Fruit fly (Drosophila melanogaster) ovary, adult (tissue): ENCODE results near the gene Jhbp3.
A peak's percentile ranks its signal among the peaks of the same experiment; 100 is the strongest.

Experiments used
- CG17801 ChIP-seq: fragments of 200-800 bp; optimal IDR thresholded peaks from 2 replicates; lab custom pipeline; 2019; ENCODE audit warnings: missing biosample characterization, mild to moderate bottlenecking, missing genetic modification characterization, moderate library complexity; ENCODE audit not compliant: partially characterized antibody

Gene Jhbp3

DNA sequence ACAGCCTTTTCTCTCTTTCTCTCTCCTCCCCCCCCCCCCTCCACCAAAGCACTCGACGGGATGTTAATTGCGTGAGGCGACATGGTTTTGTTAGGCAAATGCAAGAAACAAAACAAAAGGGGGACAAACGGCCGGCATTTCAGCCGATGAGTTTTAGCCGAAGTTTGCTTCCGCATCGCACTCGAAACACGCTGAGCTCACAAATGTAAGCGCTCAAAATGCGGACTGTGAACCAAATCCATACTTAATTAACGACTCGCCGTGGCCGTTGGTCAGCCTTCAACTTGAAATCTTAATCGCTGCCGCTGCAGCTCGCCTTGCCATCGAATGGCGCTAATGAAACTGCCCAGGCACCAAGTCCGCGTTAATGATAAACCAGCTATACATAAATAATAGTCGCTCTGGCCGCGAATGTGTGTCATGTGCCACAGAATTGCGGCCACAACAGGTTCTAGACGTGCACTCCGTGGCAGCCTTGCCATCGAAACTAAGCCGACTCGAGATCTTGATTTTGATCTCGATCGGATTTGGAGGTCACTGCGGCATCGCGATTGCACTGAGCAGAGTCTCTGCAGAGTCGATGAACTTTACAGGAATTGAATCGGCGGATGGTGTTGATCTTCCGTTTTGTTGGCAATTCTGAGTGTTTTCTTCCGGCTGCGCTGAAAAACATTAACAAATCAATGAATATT is 11.3 kb upstream of the Jhbp3 start:
- no peak for TF ChIP-seq CG17801

DNA sequence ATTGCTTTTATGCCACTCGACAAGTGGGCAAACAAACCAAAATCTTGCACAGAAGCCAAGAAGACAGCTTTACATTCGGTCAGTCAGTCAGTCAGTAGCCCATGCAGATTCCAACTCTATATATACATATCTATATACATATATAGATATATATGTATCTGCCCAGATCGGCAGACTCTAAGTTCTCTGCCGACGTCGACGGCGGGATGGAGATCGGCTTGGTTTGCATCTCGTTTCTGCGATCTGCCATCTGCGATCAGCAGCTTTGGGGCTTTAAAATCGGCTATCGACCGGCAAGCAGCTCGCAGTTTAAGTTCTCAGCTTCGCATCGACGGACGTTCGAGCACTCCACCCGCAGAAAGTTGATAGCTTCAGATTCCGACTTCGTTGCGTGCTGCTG is 10.1 kb upstream of the Jhbp3 start, which contains the start of gene Jhbp1:
TSS of gene Jhbp1 (plus strand) at position 301 of the 400 bp plus-strand sequence.
- TF ChIP-seq CG17801, result no peak

DNA sequence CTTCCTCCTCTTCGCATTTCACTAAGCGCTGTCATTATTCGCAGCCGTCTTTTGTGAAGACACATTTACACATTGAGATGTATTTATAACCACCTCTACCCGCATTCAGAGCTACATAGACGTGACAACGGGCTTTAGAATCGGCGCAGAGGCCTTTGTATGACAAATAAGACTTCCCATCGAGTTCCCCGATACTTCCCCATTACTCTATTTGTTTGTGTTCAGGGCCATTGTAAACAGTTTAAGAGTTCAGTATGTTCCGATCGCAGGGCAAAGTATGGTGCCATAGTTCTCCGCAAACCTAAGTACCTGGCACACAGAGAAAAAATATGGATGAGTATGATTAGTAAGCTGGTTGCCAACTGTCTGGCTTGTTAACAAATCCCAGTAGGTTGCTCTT is 8.9 kb upstream of the Jhbp3 start:
- no peak for TF ChIP-seq CG17801

DNA sequence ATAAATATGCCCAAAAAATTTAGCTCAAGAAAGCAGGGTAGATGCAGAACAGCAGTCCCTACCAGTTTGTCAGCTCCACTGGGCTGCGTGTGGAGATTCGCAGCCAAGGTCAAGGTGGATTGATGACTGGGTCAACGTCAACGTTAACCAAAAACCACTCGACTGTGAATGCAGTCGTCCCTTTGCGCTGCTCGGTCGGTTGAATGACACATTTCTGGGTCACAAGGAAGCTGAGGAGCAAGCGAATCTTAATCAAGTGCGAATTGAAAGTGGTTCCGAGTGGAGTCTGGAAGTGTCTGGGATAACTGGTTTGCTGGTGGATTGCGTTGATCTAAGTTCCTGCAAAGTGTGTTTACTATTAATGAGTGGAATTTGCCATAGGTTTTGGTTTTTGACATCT is 8.3 kb upstream of the Jhbp3 start:
- TF ChIP-seq CG17801, result no peak

DNA sequence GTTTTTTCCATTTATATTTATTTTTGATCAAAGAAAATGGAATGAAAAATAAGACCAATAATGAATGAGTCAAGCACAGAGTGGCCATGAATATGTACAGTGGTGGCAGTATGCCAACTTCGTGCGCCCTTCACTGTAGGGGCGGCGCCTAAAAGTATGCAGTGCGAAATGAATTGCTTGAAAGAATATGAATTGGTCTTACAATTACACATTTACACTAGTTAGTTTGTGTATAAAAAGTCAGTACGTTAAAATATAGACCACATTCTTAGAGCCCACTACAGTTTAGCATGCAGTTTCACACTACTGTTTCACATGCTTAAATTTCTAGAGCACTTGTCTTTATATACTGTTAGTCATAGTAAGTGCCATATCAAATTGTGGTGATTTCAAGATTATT is 7.6 kb upstream of the Jhbp3 start:
- TF ChIP-seq CG17801, result no peak

DNA sequence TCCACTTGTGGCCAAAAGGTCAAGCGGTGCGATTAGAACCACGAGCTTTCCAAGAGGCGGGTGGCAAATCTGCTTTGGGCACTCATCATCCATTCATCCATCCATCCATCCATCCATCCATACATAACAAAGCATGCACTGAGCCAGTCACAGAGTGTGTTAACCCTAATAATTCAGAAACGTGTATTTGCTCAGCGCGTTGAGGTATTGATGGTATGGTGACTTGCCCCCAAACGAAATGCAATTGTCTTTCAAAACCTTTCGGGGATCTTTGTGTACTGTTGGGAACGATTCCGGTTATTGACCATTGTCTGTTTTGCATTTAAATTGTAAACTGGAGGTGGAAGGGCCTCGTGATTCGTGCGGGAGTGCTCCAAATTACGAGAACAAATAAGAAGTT is 6.9 kb upstream of the Jhbp3 start:
- no peak for TF ChIP-seq CG17801

DNA sequence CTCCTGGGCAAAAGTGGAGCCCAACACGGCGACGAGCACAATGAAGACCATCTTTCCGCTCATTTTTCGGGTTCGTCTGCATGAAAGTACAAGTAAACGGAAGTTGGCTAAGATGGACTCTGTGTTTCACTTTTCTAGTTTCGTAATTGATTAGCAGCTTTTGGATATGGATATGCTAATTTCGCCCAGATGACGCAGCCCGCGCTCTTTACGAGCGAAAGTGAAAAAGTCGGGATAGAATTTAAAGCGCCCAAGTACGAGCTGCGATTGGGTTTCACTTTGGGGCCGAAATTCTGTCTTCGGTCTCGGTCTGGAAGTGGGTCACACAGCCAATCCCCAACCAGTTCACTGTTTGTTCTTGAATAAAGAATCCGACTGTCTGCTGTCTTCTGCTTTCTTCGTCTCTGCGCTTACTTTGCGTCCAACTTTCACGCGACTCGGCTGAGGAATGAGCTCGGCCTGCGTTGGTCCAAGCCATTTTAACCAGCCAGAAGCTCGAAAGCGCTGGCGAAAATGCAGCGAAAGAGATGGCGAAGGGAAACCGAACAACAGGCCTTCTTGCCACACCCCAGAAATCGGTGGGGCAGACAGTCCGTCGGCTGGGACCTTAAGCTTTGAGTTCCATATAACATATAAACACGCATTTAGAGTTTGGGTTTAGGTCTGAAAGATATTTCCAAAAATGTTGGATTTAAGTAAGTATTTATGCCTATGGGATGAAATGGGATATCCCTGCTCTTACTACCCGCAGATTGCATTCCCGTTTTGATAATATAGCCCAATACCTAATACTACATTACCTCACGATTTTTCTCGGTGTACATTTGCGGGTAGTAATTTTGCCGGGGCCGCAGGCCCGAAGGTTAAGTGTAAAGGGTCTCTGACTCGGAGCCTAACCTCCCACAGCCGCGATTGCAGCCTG is 6.1 kb upstream of the Jhbp3 start, which contains the start of gene Jhbp2:
TSS of gene Jhbp2 (minus strand) at position 454 of the 922 bp plus-strand sequence.
- TF ChIP-seq CG17801, result no peak

DNA sequence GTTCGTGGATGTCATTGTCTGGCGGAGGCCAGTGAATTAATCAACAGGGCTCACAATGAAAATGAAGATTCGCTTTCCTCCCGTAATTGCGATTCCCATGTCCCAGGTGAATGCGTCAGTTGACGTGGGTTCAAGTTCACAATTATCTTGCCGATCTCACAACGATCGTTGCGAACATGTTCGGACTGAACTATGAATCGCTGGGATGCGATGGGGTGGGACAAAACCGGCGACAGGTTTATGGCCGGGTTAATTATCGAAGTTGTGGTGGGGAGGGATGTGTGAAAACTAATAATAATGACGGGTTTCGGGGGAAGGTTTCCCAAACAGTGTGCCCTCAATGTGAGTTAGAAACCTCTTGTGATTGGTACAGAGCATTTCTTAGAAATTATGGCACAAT is 5.1 kb upstream of the Jhbp3 start:
- no peak for TF ChIP-seq CG17801

DNA sequence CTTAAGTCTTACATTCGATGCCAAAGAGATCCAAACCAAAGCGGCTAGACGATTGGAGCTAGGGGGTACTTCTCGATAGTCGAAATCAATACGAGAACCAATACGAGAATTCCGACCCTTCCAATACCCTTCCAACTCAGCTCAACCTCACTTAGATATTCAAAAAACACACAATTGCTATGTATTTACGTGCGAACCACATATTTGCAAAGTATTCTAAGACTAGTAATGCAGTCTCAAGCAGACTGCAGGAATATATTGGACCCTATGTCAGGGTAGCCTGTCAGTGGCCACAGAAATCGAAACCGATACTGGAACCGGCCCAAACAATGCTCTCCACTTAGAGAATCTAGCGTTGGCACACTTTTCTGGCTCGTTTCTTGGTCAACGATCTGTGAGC is 2.8 kb upstream of the Jhbp3 start:
- TF ChIP-seq CG17801, result no peak

DNA sequence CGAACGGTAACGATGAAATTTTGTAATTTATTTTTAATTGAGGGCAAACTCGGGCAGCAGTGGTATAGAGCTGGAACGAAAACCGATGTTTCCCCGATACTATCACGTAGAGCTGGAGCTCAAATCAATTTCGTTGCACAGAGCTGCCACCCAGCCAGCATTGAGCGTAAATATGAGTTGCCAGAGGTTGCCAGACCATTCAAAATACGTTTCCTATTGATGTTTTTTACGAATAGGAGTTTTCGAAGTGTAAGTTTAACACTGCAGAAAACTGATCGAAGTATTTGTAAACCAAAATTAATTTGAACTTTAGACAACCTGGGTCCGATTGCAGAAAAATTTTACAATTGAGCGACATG is 2.5 kb downstream of the Jhbp3 start, which contains the start of gene Ubc6:
TSS of gene Ubc6 (minus strand) at position 112 of the 359 bp plus-strand sequence.
- TF ChIP-seq CG17801, result no peak

DNA sequence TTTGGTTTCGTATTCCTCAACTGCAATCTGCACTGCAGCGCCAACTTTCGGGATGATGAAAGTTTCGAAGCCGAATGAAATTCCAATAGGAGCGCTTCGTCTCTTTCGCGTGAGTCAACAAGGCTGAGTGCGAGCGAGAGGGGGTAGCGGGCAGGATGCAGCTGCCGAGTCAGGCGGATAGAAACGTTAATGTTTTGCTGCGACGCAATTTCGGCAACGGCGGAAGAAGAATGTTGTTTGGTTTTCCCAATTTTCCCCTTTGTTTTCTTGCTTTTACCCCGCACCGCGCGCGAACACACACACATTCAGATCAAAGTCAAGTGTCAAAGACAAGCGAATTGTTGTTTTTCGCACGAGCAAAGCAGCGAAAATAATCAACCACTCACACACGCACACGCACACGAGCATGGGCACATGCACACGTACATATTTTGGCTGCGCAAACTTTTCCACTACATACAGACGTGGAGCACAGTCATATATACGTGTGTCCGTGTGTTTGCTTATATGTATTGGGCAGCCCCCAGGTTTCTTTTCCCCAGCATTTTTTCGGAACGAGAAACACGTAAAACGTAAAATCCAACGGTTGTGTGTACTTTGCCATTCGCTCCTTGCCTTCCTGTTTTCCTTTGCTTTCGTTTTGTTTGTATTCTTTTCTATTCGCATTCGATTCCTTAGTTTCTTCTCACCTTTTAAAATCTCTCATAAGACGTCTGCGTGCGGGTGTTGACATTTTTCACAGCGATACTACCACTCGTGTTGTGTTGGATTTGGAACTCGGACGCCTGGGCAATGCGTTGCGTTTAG is 3.1 kb downstream of the Jhbp3 start:
- peak; percentile 27 for TF ChIP-seq CG17801

DNA sequence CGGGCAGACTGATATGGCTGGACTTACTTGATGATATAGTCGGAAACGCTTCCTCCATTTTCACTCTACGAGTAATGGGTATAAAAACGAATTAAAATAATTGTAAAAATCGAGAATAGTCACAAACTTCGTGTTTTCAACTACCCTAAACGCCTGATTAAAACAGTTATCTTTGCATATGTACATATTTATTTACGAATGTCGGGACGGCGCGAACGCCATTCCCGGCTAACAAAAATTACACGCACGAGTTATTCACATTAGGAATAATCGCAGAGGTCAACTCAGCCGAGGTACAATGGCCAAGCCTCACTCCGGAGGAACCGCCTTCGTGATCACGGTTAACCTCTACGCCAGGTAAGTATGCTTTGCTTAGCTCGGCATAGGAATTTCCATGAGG is 7.3 kb downstream of the Jhbp3 start:
- no peak for TF ChIP-seq CG17801

DNA sequence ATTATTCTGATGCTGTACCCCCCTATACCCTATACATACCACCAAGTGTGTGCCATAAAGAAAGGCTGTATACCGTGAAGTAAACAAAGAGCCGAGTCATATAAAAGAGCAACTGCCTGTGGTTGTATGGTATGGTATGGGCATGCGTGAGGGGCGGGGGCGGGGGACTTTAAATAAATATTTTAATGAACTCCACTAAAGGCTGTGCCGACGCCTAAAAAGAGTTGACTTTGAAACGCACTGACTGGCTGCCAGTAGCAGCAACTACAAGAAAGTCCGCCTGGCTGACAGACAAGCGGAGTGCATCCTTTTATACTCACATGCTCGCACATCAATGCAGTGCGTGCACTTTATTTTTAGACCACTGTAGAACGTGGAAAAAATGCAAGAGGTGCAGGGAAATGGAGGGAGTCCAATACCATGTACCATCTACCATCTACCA is 40.6 kb downstream of the Jhbp3 start:
- TF ChIP-seq CG17801, result no peak

DNA sequence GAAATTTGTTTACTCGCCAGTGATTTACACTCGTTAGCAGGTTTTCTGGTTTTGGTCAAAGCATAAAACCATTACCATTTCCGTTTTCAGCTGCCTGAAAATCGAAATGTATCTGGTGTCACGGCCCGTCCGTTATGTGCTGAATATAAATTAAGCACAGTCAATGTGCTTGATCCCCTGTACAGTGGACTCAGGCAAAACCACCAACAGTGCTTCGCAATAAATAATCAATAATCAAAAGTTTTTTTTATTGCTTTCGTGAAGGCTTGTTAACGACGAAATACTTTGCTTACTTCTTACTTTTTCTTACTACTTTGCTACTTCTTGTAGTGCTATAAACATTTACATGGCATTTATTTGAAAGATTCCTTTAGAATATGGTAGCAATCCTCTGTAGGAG is 41.9 kb downstream of the Jhbp3 start:
- no peak for TF ChIP-seq CG17801

DNA sequence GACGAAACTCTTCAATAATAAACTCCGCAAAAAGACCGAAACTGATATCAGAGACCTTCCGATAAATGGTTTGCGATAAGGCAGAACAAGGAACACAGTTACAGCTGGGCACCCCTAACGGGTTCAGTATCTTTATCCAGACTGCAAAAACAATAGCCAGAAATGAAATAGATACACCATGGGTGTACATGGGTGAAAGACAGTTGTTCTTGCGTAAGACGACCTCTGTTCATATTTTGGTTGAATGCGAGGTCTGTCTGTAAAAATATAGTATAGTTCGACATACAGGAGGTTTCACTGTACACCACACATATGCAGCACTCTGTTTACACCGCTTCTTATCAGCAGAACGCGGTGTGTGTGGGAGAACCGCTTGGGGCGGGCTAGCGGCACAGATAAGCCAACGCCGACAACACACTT is 42.9 kb downstream of the Jhbp3 start:
- TF ChIP-seq CG17801, result peak; percentile 30

DNA sequence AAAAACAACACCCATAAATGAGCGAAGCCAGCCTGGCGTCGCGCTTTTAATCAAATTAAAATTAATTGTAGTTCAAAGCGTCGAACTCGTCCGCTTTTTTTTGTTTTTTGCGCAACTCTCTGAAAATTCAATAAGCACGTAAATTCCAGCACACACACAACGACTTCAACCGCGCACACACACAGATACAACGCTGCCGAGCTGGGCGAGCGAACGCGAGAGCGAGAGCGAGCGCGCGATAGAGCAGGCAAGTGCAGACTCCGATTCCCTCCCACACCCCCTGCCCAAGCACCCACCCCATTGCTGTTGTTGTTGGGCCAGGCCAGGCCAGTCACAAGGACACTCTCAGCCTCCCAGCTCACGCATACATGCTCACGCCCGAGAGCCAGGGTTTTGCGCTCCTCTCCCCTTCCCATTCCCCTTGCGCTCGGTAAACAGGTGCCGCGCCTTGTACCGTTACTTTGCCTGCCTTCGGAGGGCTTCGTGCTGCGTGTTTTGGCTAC is 44.2 kb downstream of the Jhbp3 start:
- no peak for TF ChIP-seq CG17801
